Comparison of ENCODE assay signal across 1 fruit fly cellular context in the genomic region with DNA sequence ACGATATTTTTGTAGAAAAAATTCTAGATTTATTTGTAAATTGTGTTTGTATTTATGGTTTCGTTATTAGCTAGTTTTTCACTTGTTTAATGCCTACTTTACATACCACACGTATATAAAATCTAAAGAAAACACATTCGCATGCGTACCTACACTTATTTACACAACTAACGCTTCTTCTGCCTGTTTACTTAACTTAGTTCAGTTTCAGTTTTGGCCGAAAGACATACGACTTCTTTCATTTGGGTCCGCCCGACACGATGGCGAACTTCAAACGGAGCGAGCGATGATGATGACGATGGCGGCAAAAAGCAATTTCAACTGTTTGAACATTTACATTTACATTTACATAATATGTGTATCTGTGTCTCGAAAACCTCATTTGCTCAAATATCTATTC.
TF ChIP-seq lines count a peak whose summit lies in the region.

No protein-coding gene starts in this region.

TF ChIP-seq in whole organism, embryonic, 481 proteins besides CTCF, POLR2A, EP300 and RAD21 (continued from another document):
- TF ChIP-seq CG14014 (GFP tag; IDR thresholded peaks at IDR 0.05; lab: Robert Waterston, UW): no peak
- no peak for TF ChIP-seq CG8290 (GFP tag; optimal IDR thresholded peaks at IDR 0.05; lab: Kevin White, UChicago)
- TF ChIP-seq CG8290 (tag; optimal IDR thresholded peaks at IDR 0.05; lab: Kevin White, UChicago): peak in 1 of 2 experiments; percentile 8
- no peak for TF ChIP-seq CG32532 (GFP tag; IDR thresholded peaks at IDR 0.05; lab: Robert Waterston, UW)
- no peak for TF ChIP-seq so (GFP tag; IDR thresholded peaks at IDR 0.05; lab: Robert Waterston, UW)
- TF ChIP-seq CG42726 (GFP tag; IDR thresholded peaks at IDR 0.05; lab: Robert Waterston, UW; ENCODE audit: partially characterized antibody): no peak
- TF ChIP-seq tup (GFP tag; optimal IDR thresholded peaks at IDR 0.05; lab: Kevin White, UChicago): no peak
- no peak for TF ChIP-seq Dfd (GFP tag; optimal IDR thresholded peaks at IDR 0.05; lab: Kevin White, UChicago)
- TF ChIP-seq CG8478 (optimal IDR thresholded peaks at IDR 0.05; lab: Kevin White, UChicago): no peak
- no peak for TF ChIP-seq NK7.1 (GFP tag; optimal IDR thresholded peaks at IDR 0.05; lab: Kevin White, UChicago)
- peak; percentile 9 for TF ChIP-seq CG13894 (tag; optimal IDR thresholded peaks at IDR 0.05; lab: Kevin White, UChicago)
- no peak for TF ChIP-seq Hey (tag; optimal IDR thresholded peaks at IDR 0.05; lab: Kevin White, UChicago)
- TF ChIP-seq ab (GFP tag; optimal IDR thresholded peaks at IDR 0.05; lab: Kevin White, UChicago): no peak
- peak; percentile 8 for TF ChIP-seq CG2678 (tag; optimal IDR thresholded peaks at IDR 0.05; lab: Kevin White, UChicago)
- TF ChIP-seq chm (GFP tag; IDR thresholded peaks at IDR 0.05; lab: Robert Waterston, UW): no peak
- no peak for TF ChIP-seq dm (GFP tag; optimal IDR thresholded peaks at IDR 0.05; lab: Kevin White, UChicago)
- TF ChIP-seq Sry-β (GFP tag; optimal IDR thresholded peaks at IDR 0.05; lab: Kevin White, UChicago): no peak
